Fruit fly (Drosophila melanogaster): ENCODE data around the gene ATP6AP2.

The ATP6AP2 gene

DNA sequence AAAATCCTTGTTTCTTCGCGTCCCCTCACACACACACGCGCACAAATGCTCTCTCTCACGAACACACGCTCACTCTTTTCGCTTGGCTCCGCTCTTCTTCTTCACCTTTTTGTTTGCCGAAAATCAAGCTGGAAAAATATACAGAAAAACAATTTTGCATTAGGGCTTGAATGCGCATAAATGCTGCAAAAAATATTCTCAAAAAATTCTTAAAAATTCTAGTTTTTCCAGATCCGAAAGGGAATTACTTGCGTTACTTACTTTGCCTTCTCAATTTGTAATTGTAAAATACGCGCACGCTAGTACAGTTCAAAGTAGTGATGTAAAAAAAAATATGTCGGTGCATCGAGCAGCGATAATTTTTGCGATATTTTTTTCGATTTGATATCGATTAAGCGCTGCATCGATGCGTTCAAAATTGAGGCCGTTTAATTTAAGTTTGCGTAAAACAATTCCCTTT is 20.5 kb upstream of the ATP6AP2 start (continued):
- peak; percentile 27 for TF ChIP-seq CG7271 (tag; optimal IDR thresholded peaks at IDR 0.05)
- no peak for TF ChIP-seq bowl (GFP tag; IDR thresholded peaks at IDR 0.05)
- TF ChIP-seq CG34224 (GFP tag; IDR thresholded peaks at IDR 0.05; ENCODE audit: partially characterized antibody) = peak; percentile 85; the same call in 2 of the 3 replicates
- TF ChIP-seq CG14710 (tag; optimal IDR thresholded peaks at IDR 0.05) = peak; percentile 58
- no peak for TF ChIP-seq CG4820 (GFP tag; optimal IDR thresholded peaks at IDR 0.05)
- peak; percentile 86 for TF ChIP-seq unc-4 (GFP tag; IDR thresholded peaks at IDR 0.05; ENCODE audit: partially characterized antibody)
- TF ChIP-seq CG1603 (tag; optimal IDR thresholded peaks at IDR 0.05) = peak; percentile 59
- TF ChIP-seq vnd (GFP tag; IDR thresholded peaks at IDR 0.05; ENCODE audit: partially characterized antibody) = peak; percentile 67; the same call in 2 of the 3 replicates
- peak; percentile 89 for TF ChIP-seq bbx (GFP tag; IDR thresholded peaks at IDR 0.05; ENCODE audit: partially characterized antibody)
- peak in 1 of 3 experiments; percentile 66 for TF ChIP-seq Stat92E (GFP tag; optimal IDR thresholded peaks at IDR 0.05)
- TF ChIP-seq Antp (GFP tag; optimal IDR thresholded peaks at IDR 0.05) = no peak
- peak; percentile 76 for TF ChIP-seq trem (tag; optimal IDR thresholded peaks at IDR 0.05)
- peak; percentile 46 for TF ChIP-seq CG2712 (tag; optimal IDR thresholded peaks at IDR 0.05)
- TF ChIP-seq CG7745 (tag; optimal IDR thresholded peaks at IDR 0.05) = no peak
- peak; percentile 37; the same call in 1 of the 2 replicates for TF ChIP-seq Adf1 (GFP tag; IDR thresholded peaks at IDR 0.05)
- peak; percentile 91 for TF ChIP-seq Sry-δ (GFP tag; optimal IDR thresholded peaks at IDR 0.05)
- TF ChIP-seq MESR4 (GFP tag; optimal IDR thresholded peaks at IDR 0.05) = peak; percentile 83
- no peak for TF ChIP-seq CG11504 (tag; optimal IDR thresholded peaks at IDR 0.05)
- peak; percentile 77 for TF ChIP-seq CG42726 (GFP tag; IDR thresholded peaks at IDR 0.05; ENCODE audit: partially characterized antibody)
- no peak for TF ChIP-seq trh (GFP tag; optimal IDR thresholded peaks at IDR 0.05)
- TF ChIP-seq CG11398 (GFP tag; optimal IDR thresholded peaks at IDR 0.05) = no peak
- TF ChIP-seq Neu2 (GFP tag; optimal IDR thresholded peaks at IDR 0.05; ENCODE audit: borderline replicate concordance) = no peak
- TF ChIP-seq Opbp (GFP tag; IDR thresholded peaks at IDR 0.05; ENCODE audit: partially characterized antibody) = peak; percentile 78
- no peak for TF ChIP-seq CG6254 (GFP tag; optimal IDR thresholded peaks at IDR 0.05)
- peak in 1 of 2 experiments; percentile 14 for TF ChIP-seq Hr51 (GFP tag; optimal IDR thresholded peaks at IDR 0.05)
- peak; percentile 58; the same call in 1 of the 3 replicates for TF ChIP-seq hb (GFP tag; IDR thresholded peaks at IDR 0.05; ENCODE audit: partially characterized antibody)
- TF ChIP-seq en (GFP tag; optimal IDR thresholded peaks at IDR 0.05) = no peak
- peak; percentile 61 to 75 for TF ChIP-seq Trl (optimal IDR thresholded peaks at IDR 0.05)
- TF ChIP-seq Trl (GFP tag; optimal IDR thresholded peaks at IDR 0.05) = no peak
- peak; percentile 21 for TF ChIP-seq CG3995 (GFP tag; optimal IDR thresholded peaks at IDR 0.05)
- TF ChIP-seq gcm (GFP tag; optimal IDR thresholded peaks at IDR 0.05) = peak; percentile 29
- no peak for TF ChIP-seq Fer2 (tag; optimal IDR thresholded peaks at IDR 0.05)
- TF ChIP-seq Dref (GFP tag; IDR thresholded peaks at IDR 0.05) = peak; percentile 82
- no peak for TF ChIP-seq Usf (GFP tag; optimal IDR thresholded peaks at IDR 0.05)
- TF ChIP-seq CG10565 (GFP tag; optimal IDR thresholded peaks at IDR 0.05) = no peak
- peak; percentile 93 for TF ChIP-seq cg (GFP tag; optimal IDR thresholded peaks at IDR 0.05)
- TF ChIP-seq row (GFP tag; IDR thresholded peaks at IDR 0.05) = peak; percentile 24; the same call in 1 of the 3 replicates
- TF ChIP-seq CG8089 (GFP tag; optimal IDR thresholded peaks at IDR 0.05) = no peak
- peak; percentile 81 for TF ChIP-seq CG7963 (GFP tag; IDR thresholded peaks at IDR 0.05; ENCODE audit: partially characterized antibody)
- peak; percentile 66 for TF ChIP-seq D19A (tag; optimal IDR thresholded peaks at IDR 0.05)
- TF ChIP-seq grau (tag; optimal IDR thresholded peaks at IDR 0.05) = peak; percentile 26
- TF ChIP-seq CG4617 (GFP tag; optimal IDR thresholded peaks at IDR 0.05; ENCODE audit: borderline replicate concordance) = peak; percentile 80
- peak; percentile 91 for TF ChIP-seq CG13287 (GFP tag; IDR thresholded peaks at IDR 0.05; ENCODE audit: partially characterized antibody)
- TF ChIP-seq CG9797 (GFP tag; optimal IDR thresholded peaks at IDR 0.05) = peak; percentile 22
- TF ChIP-seq CG12744 (GFP tag; optimal IDR thresholded peaks at IDR 0.05) = no peak
- TF ChIP-seq CG32767 (GFP tag; IDR thresholded peaks at IDR 0.05) = no peak
- peak; percentile 13 for TF ChIP-seq CG30403 (GFP tag; optimal IDR thresholded peaks at IDR 0.05)
- no peak for TF ChIP-seq ERR (GFP tag; optimal IDR thresholded peaks at IDR 0.05)
- no peak for TF ChIP-seq CG3847 (GFP tag; IDR thresholded peaks at IDR 0.05)
